Worm (Caenorhabditis elegans) whole organism, mixed stage, embryonic: ENCODE measurements around the gene lgc-21.

Source experiments
- ceh-43 ChIP-seq: fragments of 200-800 bp; sonication (Bioruptor generic); optimal IDR thresholded peaks from 2 replicates; lab custom pipeline; 2018; ENCODE audit warnings: mild to moderate bottlenecking, missing genetic modification characterization, moderate library complexity, missing compliant biosample characterization
- ces-1 ChIP-seq: fragments of 150-350 bp; optimal IDR thresholded peaks from 2 replicates; lab custom pipeline; 2014; ENCODE audit warnings: missing biosample characterization, missing genetic modification reagents, missing genetic modification characterization
- nhr-28 ChIP-seq: fragments of 150-350 bp; optimal IDR thresholded peaks from 2 replicates; lab custom pipeline; 2014; ENCODE audit warnings: missing biosample characterization, missing genetic modification characterization
- pha-4 ChIP-seq: fragments of 150-350 bp; optimal IDR thresholded peaks from 2 replicates; lab custom pipeline; 2018; ENCODE audit warnings: missing biosample characterization, missing genetic modification reagents, missing genetic modification characterization
- snpc-4 ChIP-seq: fragments of 150-350 bp; optimal IDR thresholded peaks from 2 replicates; lab custom pipeline; 2014; ENCODE audit warnings: missing biosample characterization, missing genetic modification characterization
- sptf-1 ChIP-seq: sonication (generic microtip); optimal IDR thresholded peaks from 2 replicates; lab custom pipeline; 2017; ENCODE audit warnings: mild to moderate bottlenecking, missing genetic modification characterization, moderate library complexity, missing compliant biosample characterization
- ztf-11 ChIP-seq: fragments of 150-350 bp; optimal IDR thresholded peaks from 2 replicates; lab custom pipeline; 2014; ENCODE audit warnings: missing biosample characterization, missing genetic modification characterization

ce11 chrX:14085208-14085607 lies 17.4 kb upstream of the lgc-21 start, which contains the start of gene F16B12.1:
- TF ChIP-seq ztf-11 (tag; lab: Kevin White, UChicago): no peak
- no peak for TF ChIP-seq ces-1 (GFP tag; lab: Kevin White, UChicago)
- TF ChIP-seq nhr-28: no peak
- no peak for TF ChIP-seq snpc-4
- no peak for TF ChIP-seq sptf-1 (tag; lab: Kevin White, UChicago)
- TF ChIP-seq pha-4 (tag; lab: Kevin White, UChicago): no peak
- no peak for TF ChIP-seq ceh-43
